Worm (Caenorhabditis elegans) whole organism, L4 larva: Measurements from ENCODE around the gene D1054.19.

Experiments
- F10B5.3 ChIP-seq: sonication (generic microtip); optimal IDR thresholded peaks from 2 replicates; lab custom pipeline; 2016; ENCODE audit warnings: mild to moderate bottlenecking, missing genetic modification characterization, missing compliant biosample characterization
- R02D3.7 ChIP-seq: fragments of 150-350 bp; sonication (generic microtip); optimal IDR thresholded peaks from 3 replicates; lab custom pipeline; 2014; ENCODE audit warnings: missing biosample characterization, missing genetic modification characterization
- dmd-6 ChIP-seq: fragments of 200-800 bp; sonication (Bioruptor generic); IDR thresholded peaks from 2 replicates; pipeline ENCODE4 v1.3.6; 2022; ENCODE audit warnings: missing genetic modification reagents, missing genetic modification characterization, missing compliant biosample characterization
- hlh-11 ChIP-seq: fragments of 200-800 bp; sonication (Bioruptor generic); optimal IDR thresholded peaks from 2 replicates; lab custom pipeline; 2018; ENCODE audit warnings: mild to moderate bottlenecking, missing genetic modification characterization, missing compliant biosample characterization
- skn-1 ChIP-seq: fragments of 150-350 bp; optimal IDR thresholded peaks from 2 replicates; lab custom pipeline; 2014; ENCODE audit warnings: missing biosample characterization, missing genetic modification characterization

- TF ChIP-seq skn-1 (tag; lab: Kevin White, UChicago), result no peak
- TF ChIP-seq F10B5.3 (tag; lab: Kevin White, UChicago), result no peak
- TF ChIP-seq hlh-11 (tag; lab: Kevin White, UChicago), result no peak
- no peak for TF ChIP-seq dmd-6
- TF ChIP-seq R02D3.7 (tag; lab: Kevin White, UChicago), result no peak
Observed at ce11 chrV:10758658-10759057, 36.9 kb upstream of the D1054.19 start, which contains the start of gene F28H7.8.
